Worm (Caenorhabditis elegans): Measurements from ENCODE around the gene F22H10.3.

The F22H10.3 gene

ce11 chrX:16681910-16682493 is 4.5 kb upstream of the F22H10.3 start (continued):
- TF ChIP-seq nhr-28 (tag; optimal IDR thresholded peaks at IDR 0.05) (peak; percentile 92), unc-62 (GFP tag; optimal IDR thresholded peaks at IDR 0.05) (peak; percentile 92), nfya-1 (tag; optimal IDR thresholded peaks at IDR 0.05; ENCODE audit: insufficient read depth) (peak; percentile 96), eor-1 (tag; optimal IDR thresholded peaks at IDR 0.05) (peak in 1 of 2 experiments; percentile 85), ZK546.5 (tag; optimal IDR thresholded peaks at IDR 0.05) (peak; percentile 68)

- TF ChIP-seq elt-2 (tag; optimal IDR thresholded peaks at IDR 0.05) = peak; percentile 80
- TF ChIP-seq snpc-4 (tag; optimal IDR thresholded peaks at IDR 0.05) = no peak
- no peak for TF ChIP-seq eor-1 (tag; optimal IDR thresholded peaks at IDR 0.05)
- no peak for TF ChIP-seq egl-5 (tag; optimal IDR thresholded peaks at IDR 0.05)
- TF ChIP-seq jun-1 (tag; optimal IDR thresholded peaks at IDR 0.05) = peak; percentile 27
- peak; percentile 65 for TF ChIP-seq pha-4 (tag; optimal IDR thresholded peaks at IDR 0.05)
- TF ChIP-seq pqm-1 (tag; optimal IDR thresholded peaks at IDR 0.05) = peak; percentile 86
These were observed 1.6 kb upstream of the F22H10.3 start, which contains the start of gene F22H10.2 for ce11 chrX:16679117-16679590. F22H10.2 (plus strand) TSS chrX:16679540.

- peak; percentile 54 for TF ChIP-seq pha-4 (tag; optimal IDR thresholded peaks at IDR 0.05)
- TF ChIP-seq pqm-1 (tag; optimal IDR thresholded peaks at IDR 0.05) = peak; percentile 40
- TF ChIP-seq elt-2 (tag; optimal IDR thresholded peaks at IDR 0.05) = peak; percentile 54
- TF ChIP-seq lin-39 (tag; optimal IDR thresholded peaks at IDR 0.05) = no peak
These were observed 590 bp upstream of the F22H10.3 start for ce11 chrX:16678097-16678496.

- TF ChIP-seq fos-1 (tag; optimal IDR thresholded peaks at IDR 0.05) (no peak), nhr-43 (tag; optimal IDR thresholded peaks at IDR 0.05; ENCODE audit: poor library complexity, severe bottlenecking) (no peak), elt-2 (tag; optimal IDR thresholded peaks at IDR 0.05) (peak; percentile 53), nhr-25 (tag; optimal IDR thresholded peaks at IDR 0.05) (peak; percentile 30)
These were observed 1.8 kb downstream of the F22H10.3 start for ce11 chrX:16675712-16676111.

- TF ChIP-seq unc-39 (tag; optimal IDR thresholded peaks at IDR 0.05) (no peak), zag-1 (tag; optimal IDR thresholded peaks at IDR 0.05) (no peak), elt-2 (tag; optimal IDR thresholded peaks at IDR 0.05) (no peak), snpc-4 (tag; optimal IDR thresholded peaks at IDR 0.05) (no peak), nhr-43 (tag; optimal IDR thresholded peaks at IDR 0.05; ENCODE audit: poor library complexity, severe bottlenecking) (no peak)
These were observed 2.9 kb downstream of the F22H10.3 start, which contains the start of gene tag-343 for ce11 chrX:16674632-16675031. tag-343 (minus strand) TSS chrX:16674732.

ce11 chrX:16672661-16673060 is 4.8 kb downstream of the F22H10.3 start:
- no peak for TF ChIP-seq snpc-4 (tag; optimal IDR thresholded peaks at IDR 0.05)
- peak; percentile 58 for TF ChIP-seq pha-4 (tag; optimal IDR thresholded peaks at IDR 0.05)
- TF ChIP-seq pqm-1 (tag; optimal IDR thresholded peaks at IDR 0.05) = peak; percentile 66
- TF ChIP-seq skn-1 (tag; optimal IDR thresholded peaks at IDR 0.05) = peak; percentile 13
- TF ChIP-seq egl-5 (tag; optimal IDR thresholded peaks at IDR 0.05) = no peak
- TF ChIP-seq unc-39 (tag; optimal IDR thresholded peaks at IDR 0.05) = no peak
- no peak for TF ChIP-seq nhr-237 (tag; optimal IDR thresholded peaks at IDR 0.05)
- no peak for TF ChIP-seq ceh-16 (tag; optimal IDR thresholded peaks at IDR 0.05)
- peak; percentile 74 for TF ChIP-seq elt-2 (tag; optimal IDR thresholded peaks at IDR 0.05)
- no peak for TF ChIP-seq nhr-77 (tag; optimal IDR thresholded peaks at IDR 0.05)
- TF ChIP-seq jun-1 (tag; optimal IDR thresholded peaks at IDR 0.05) = peak; percentile 1

- TF ChIP-seq pqm-1 (tag; optimal IDR thresholded peaks at IDR 0.05) = peak; percentile 24
- no peak for TF ChIP-seq nhr-77 (tag; optimal IDR thresholded peaks at IDR 0.05)
- peak; percentile 26 for TF ChIP-seq elt-2 (tag; optimal IDR thresholded peaks at IDR 0.05)
These were observed 6.3 kb downstream of the F22H10.3 start for ce11 chrX:16671234-16671633.

ce11 chrX:16669106-16669505 is 8.4 kb downstream of the F22H10.3 start:
- peak; percentile 54 for TF ChIP-seq elt-2 (tag; optimal IDR thresholded peaks at IDR 0.05)
- TF ChIP-seq pqm-1 (tag; optimal IDR thresholded peaks at IDR 0.05) = peak; percentile 82
- TF ChIP-seq aly-2 (tag; optimal IDR thresholded peaks at IDR 0.05) = no peak

- TF ChIP-seq pha-4 (tag; optimal IDR thresholded peaks at IDR 0.05) (no peak), pqm-1 (tag; optimal IDR thresholded peaks at IDR 0.05) (peak; percentile 16)
These were observed 10.0 kb downstream of the F22H10.3 start for ce11 chrX:16667515-16667914.

All from whole organism, L3 larva.